Worm (Caenorhabditis elegans) whole organism, late embryonic: Measurements from ENCODE around the gene mrpl-51.

Experiments
- ama-1 ChIP-seq: fragments of 150-350 bp; optimal IDR thresholded peaks from 2 replicates; lab custom pipeline; 2014
- ceh-30 ChIP-seq: fragments of 150-350 bp; optimal IDR thresholded peaks from 2 replicates; lab custom pipeline; 2014; ENCODE audit warnings: missing biosample characterization, missing genetic modification characterization
- ceh-45 ChIP-seq: fragments of 200-800 bp; sonication (Bioruptor generic); IDR thresholded peaks from 2 replicates; pipeline ENCODE4 v1.3.6; 2022; ENCODE audit warnings: missing genetic modification reagents, missing genetic modification characterization, missing compliant biosample characterization
- dmd-4 ChIP-seq: sonication (generic microtip); optimal IDR thresholded peaks from 2 replicates; lab custom pipeline; 2016; ENCODE audit warnings: borderline replicate concordance, missing genetic modification characterization, missing compliant biosample characterization
- dve-1 ChIP-seq: sonication (generic microtip); optimal IDR thresholded peaks from 2 replicates; lab custom pipeline; 2017; ENCODE audit warnings: antibody characterized with exemption, mild to moderate bottlenecking, missing genetic modification characterization, missing compliant biosample characterization
- elt-2 ChIP-seq: sonication (generic microtip); optimal IDR thresholded peaks from 2 replicates; lab custom pipeline; 2016; ENCODE audit warnings: missing genetic modification reagents, missing genetic modification characterization, missing compliant biosample characterization
- ets-4 ChIP-seq: sonication (generic microtip); optimal IDR thresholded peaks from 2 replicates; lab custom pipeline; 2016; ENCODE audit warnings: missing genetic modification characterization, missing compliant biosample characterization
- fkh-6 ChIP-seq: sonication (generic microtip); optimal IDR thresholded peaks from 2 replicates; lab custom pipeline; 2016; ENCODE audit warnings: missing genetic modification characterization, missing compliant biosample characterization
- madf-2 ChIP-seq: sonication (generic microtip); optimal IDR thresholded peaks from 2 replicates; lab custom pipeline; 2017; ENCODE audit warnings: missing genetic modification characterization, missing compliant biosample characterization
- odd-2 ChIP-seq: sonication (generic microtip); optimal IDR thresholded peaks from 2 replicates; lab custom pipeline; 2017; ENCODE audit warnings: antibody characterized with exemption, mild to moderate bottlenecking, missing genetic modification characterization, missing compliant biosample characterization
- pat-9 ChIP-seq: fragments of 200-800 bp; sonication (Bioruptor generic); optimal IDR thresholded peaks from 2 replicates; lab custom pipeline; 2018; ENCODE audit warnings: mild to moderate bottlenecking, missing genetic modification characterization, moderate library complexity, missing compliant biosample characterization
- pha-4 ChIP-seq: fragments of 150-350 bp; optimal IDR thresholded peaks from 2 replicates; lab custom pipeline; 2018; ENCODE audit warnings: missing biosample characterization, missing genetic modification reagents, missing genetic modification characterization
- sox-4 ChIP-seq: sonication (generic microtip); optimal IDR thresholded peaks from 2 replicates; lab custom pipeline; 2017; ENCODE audit warnings: mild to moderate bottlenecking, missing genetic modification characterization, inconsistent platforms, missing compliant biosample characterization
- unc-55 ChIP-seq: sonication (generic microtip); optimal IDR thresholded peaks from 2 replicates; lab custom pipeline; 2017; ENCODE audit warnings: missing biosample characterization, missing genetic modification reagents, missing genetic modification characterization

DNA sequence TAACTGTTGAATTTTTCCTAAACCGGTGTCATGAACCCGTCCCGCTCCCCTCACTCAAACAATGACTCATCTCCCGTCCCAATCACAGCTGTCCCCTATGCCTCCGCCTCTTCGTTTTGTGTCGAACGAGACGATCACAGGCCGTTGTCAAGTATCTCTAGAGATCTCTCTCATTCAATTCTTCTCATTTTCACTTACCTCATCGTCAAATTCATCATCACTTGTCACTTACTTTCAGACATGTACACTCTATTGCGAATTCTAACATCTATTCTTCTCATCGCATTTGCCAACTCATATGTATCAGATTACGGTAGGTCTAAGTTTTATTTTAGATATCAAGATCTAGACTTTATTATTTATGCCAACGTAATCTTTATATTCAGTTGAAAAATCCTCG lies 26.4 kb downstream of the mrpl-51 start, which contains the start of gene K08E4.3:
- TF ChIP-seq dve-1 (tag; lab: Kevin White, UChicago) (no peak), ceh-45 (GFP tag; lab: Robert Waterston, UW) (no peak), ets-4 (tag; lab: Kevin White, UChicago) (no peak), pat-9 (tag; lab: Kevin White, UChicago) (no peak), elt-2 (tag; lab: Kevin White, UChicago) (no peak), fkh-6 (no peak), ama-1 (lab: Kevin White, UChicago) (no peak), odd-2 (tag; lab: Kevin White, UChicago) (no peak), sox-4 (tag; lab: Kevin White, UChicago) (no peak), pha-4 (tag; lab: Kevin White, UChicago) (no peak), unc-55 (peak; percentile 57), dmd-4 (tag; lab: Kevin White, UChicago) (no peak), ceh-30 (tag; lab: Kevin White, UChicago) (no peak), madf-2 (tag; lab: Kevin White, UChicago) (no peak)
